Worm (Caenorhabditis elegans) whole organism, L4/young adult: ENCODE measurements around the gene lir-3.

Experiments used
- dao-5 ChIP-seq: sonication (generic microtip); optimal IDR thresholded peaks from 2 replicates; lab custom pipeline; 2016; ENCODE audit warnings: missing genotype, missing genetic modification characterization, moderate library complexity, missing compliant biosample characterization
- him-1 ChIP-seq: sonication (generic microtip); optimal IDR thresholded peaks from 2 replicates; lab custom pipeline; 2016; ENCODE audit warnings: missing genotype, missing genetic modification reagents, missing genetic modification characterization, missing compliant biosample characterization

DNA sequence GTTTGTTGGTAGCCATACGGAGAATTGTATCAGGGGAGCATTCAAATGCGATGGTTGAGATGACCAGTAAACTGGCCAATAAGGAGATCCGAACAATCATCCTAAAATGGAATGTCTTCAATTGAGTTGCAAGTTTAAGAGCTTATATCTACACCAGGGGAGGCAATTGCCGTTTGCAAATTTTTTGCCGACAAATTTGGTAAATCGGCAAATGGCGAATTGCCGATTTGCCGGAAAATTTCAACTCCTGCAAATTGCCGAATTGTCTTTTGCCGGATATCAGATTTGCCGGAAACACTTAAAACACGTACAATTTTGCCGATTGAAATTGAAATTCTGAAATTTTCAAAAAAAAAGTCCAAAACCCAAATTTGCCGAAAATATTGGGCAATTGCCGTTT lies 49.8 kb downstream of the lir-3 start, which contains the start of gene F40F8.5:
- TF ChIP-seq him-1 (tag; lab: Kevin White, UChicago), result no peak
- TF ChIP-seq dao-5 (tag; lab: Kevin White, UChicago), result no peak
